In genomic region chrIII:12906611-12907037, ce11 we compare ENCODE assay signal across 2 worm cellular contexts.
TF ChIP-seq lines count a peak whose summit lies in the region.

No protein-coding gene starts in this region.

TF ChIP-seq in whole organism, L4 larva, 104 proteins besides CTCF, POLR2A, EP300 and RAD21 (continued from another document):
- 0 out of 2 replicates have a peak, but pooled peaks have one; percentile 34 for TF ChIP-seq ctbp-1 (GFP tag; IDR thresholded peaks at IDR 0.05; lab: Robert Waterston, UW)
- no peak for TF ChIP-seq daf-16 (GFP tag; optimal IDR thresholded peaks at IDR 0.05; lab: Kevin White, UChicago)
- peak; percentile 32 for TF ChIP-seq daf-16 (tag; optimal IDR thresholded peaks at IDR 0.05; lab: Kevin White, UChicago)
TF ChIP-seq in whole organism, L4 larva: peak in this region for 26.

TF ChIP-seq in whole organism, young adult, 124 proteins besides CTCF, POLR2A, EP300 and RAD21 (continued from another document):
- TF ChIP-seq madf-10 (tag; optimal IDR thresholded peaks at IDR 0.05; lab: Kevin White, UChicago) = peak; percentile 19
- no peak for TF ChIP-seq akir-1 (GFP tag; optimal IDR thresholded peaks at IDR 0.05; lab: Kevin White, UChicago)
- no peak for TF ChIP-seq lag-1 (GFP tag; IDR thresholded peaks at IDR 0.05; lab: Robert Waterston, UW)
- no peak for TF ChIP-seq F57A8.1 (GFP tag; optimal IDR thresholded peaks at IDR 0.05; lab: Kevin White, UChicago)
- TF ChIP-seq ceh-27 (GFP tag; optimal IDR thresholded peaks at IDR 0.05; lab: Kevin White, UChicago) = no peak
- peak in 1 of 3 experiments; percentile 17 for TF ChIP-seq lin-35 (GFP tag; optimal IDR thresholded peaks at IDR 0.05; lab: Kevin White, UChicago)
- TF ChIP-seq K12H6.12 (tag; optimal IDR thresholded peaks at IDR 0.05; lab: Kevin White, UChicago) = no peak
- no peak for TF ChIP-seq sptf-2 (GFP tag; optimal IDR thresholded peaks at IDR 0.05; lab: Kevin White, UChicago)
- no peak for TF ChIP-seq tbp1 (GFP tag; optimal IDR thresholded peaks at IDR 0.05; lab: Kevin White, UChicago)
- no peak for TF ChIP-seq B0019.2 (GFP tag; conservative IDR thresholded peaks at IDR 0.05; lab: Robert Waterston, UW)
- TF ChIP-seq rpc-1 (optimal IDR thresholded peaks at IDR 0.05; lab: Kevin White, UChicago) = no peak
- TF ChIP-seq rpc-1 (tag; optimal IDR thresholded peaks at IDR 0.05; lab: Kevin White, UChicago) = no peak
- TF ChIP-seq athp-1 (tag; optimal IDR thresholded peaks at IDR 0.05; lab: Kevin White, UChicago) = peak; percentile 69
- no peak for TF ChIP-seq madf-3 (GFP tag; IDR thresholded peaks at IDR 0.05; lab: Robert Waterston, UW)
- no peak for TF ChIP-seq nhr-27 (tag; optimal IDR thresholded peaks at IDR 0.05; lab: Kevin White, UChicago)
- no peak for TF ChIP-seq F57C9.4 (tag; optimal IDR thresholded peaks at IDR 0.05; lab: Kevin White, UChicago)
- peak; percentile 83 for TF ChIP-seq B0336.3 (GFP tag; IDR thresholded peaks at IDR 0.05; lab: Robert Waterston, UW)
- 0 out of 2 replicates have a peak, but pooled peaks have one; percentile 11 for TF ChIP-seq madf-8 (GFP tag; conservative IDR thresholded peaks at IDR 0.05; lab: Robert Waterston, UW)
- TF ChIP-seq C06A6.2 (GFP tag; conservative IDR thresholded peaks at IDR 0.05; lab: Robert Waterston, UW) = no peak
- TF ChIP-seq attf-6 (GFP tag; IDR thresholded peaks at IDR 0.05; lab: Robert Waterston, UW) = peak; percentile 56
- no peak for TF ChIP-seq D2030.7 (GFP tag; IDR thresholded peaks at IDR 0.05; lab: Robert Waterston, UW)
- TF ChIP-seq aptf-2 (GFP tag; conservative IDR thresholded peaks at IDR 0.05; lab: Robert Waterston, UW) = no peak
- TF ChIP-seq aptf-3 (GFP tag; IDR thresholded peaks at IDR 0.05; lab: Robert Waterston, UW) = no peak
- TF ChIP-seq F22D6.2 (tag; optimal IDR thresholded peaks at IDR 0.05; lab: Kevin White, UChicago) = no peak
- 0 out of 2 replicates have a peak, but pooled peaks have one; percentile 24 for TF ChIP-seq nfya-2 (GFP tag; IDR thresholded peaks at IDR 0.05; lab: Robert Waterston, UW)
- no peak for TF ChIP-seq ztf-28 (GFP tag; IDR thresholded peaks at IDR 0.05; lab: Robert Waterston, UW)
- no peak for TF ChIP-seq K11D2.4 (GFP tag; IDR thresholded peaks at IDR 0.05; lab: Robert Waterston, UW)
- TF ChIP-seq snpc-3.4 (tag; optimal IDR thresholded peaks at IDR 0.05; lab: Kevin White, UChicago) = no peak
- no peak for TF ChIP-seq Y53F4B.3 (GFP tag; IDR thresholded peaks at IDR 0.05; lab: Robert Waterston, UW)
- TF ChIP-seq F23B12.7 (tag; optimal IDR thresholded peaks at IDR 0.05; lab: Kevin White, UChicago; ENCODE audit: insufficient read depth) = no peak
- TF ChIP-seq cebp-1 (GFP tag; IDR thresholded peaks at IDR 0.05; lab: Robert Waterston, UW) = no peak
- peak; percentile 51 for TF ChIP-seq cebp-1 (tag; optimal IDR thresholded peaks at IDR 0.05; lab: Kevin White, UChicago)
- no peak for TF ChIP-seq rec-8 (tag; optimal IDR thresholded peaks at IDR 0.05; lab: Kevin White, UChicago)
- TF ChIP-seq ztf-25 (GFP tag; IDR thresholded peaks at IDR 0.05; lab: Robert Waterston, UW) = no peak
- no peak for TF ChIP-seq snpc-1.3 (tag; optimal IDR thresholded peaks at IDR 0.05; lab: Kevin White, UChicago; ENCODE audit: insufficient read depth)
- TF ChIP-seq B0035.1 (tag; optimal IDR thresholded peaks at IDR 0.05; lab: Kevin White, UChicago) = peak; percentile 75
- TF ChIP-seq C17E4.6 (GFP tag; IDR thresholded peaks at IDR 0.05; lab: Robert Waterston, UW) = no peak
- TF ChIP-seq mes-4 (tag; optimal IDR thresholded peaks at IDR 0.05; lab: Kevin White, UChicago) = no peak
- no peak for TF ChIP-seq ztf-22 (GFP tag; optimal IDR thresholded peaks at IDR 0.05; lab: Kevin White, UChicago)
- TF ChIP-seq unc-62 (GFP tag; optimal IDR thresholded peaks at IDR 0.05; lab: Kevin White, UChicago) = no peak
- TF ChIP-seq bed-2 (GFP tag; IDR thresholded peaks at IDR 0.05; lab: Robert Waterston, UW) = no peak
- no peak for TF ChIP-seq somi-1 (GFP tag; optimal IDR thresholded peaks at IDR 0.05; lab: Kevin White, UChicago)
- no peak for TF ChIP-seq him-1 (tag; optimal IDR thresholded peaks at IDR 0.05; lab: Kevin White, UChicago)
- TF ChIP-seq F10E7.11 (tag; optimal IDR thresholded peaks at IDR 0.05; lab: Kevin White, UChicago) = no peak
